Worm (Caenorhabditis elegans): ENCODE results near the gene rabn-5.

DNA sequence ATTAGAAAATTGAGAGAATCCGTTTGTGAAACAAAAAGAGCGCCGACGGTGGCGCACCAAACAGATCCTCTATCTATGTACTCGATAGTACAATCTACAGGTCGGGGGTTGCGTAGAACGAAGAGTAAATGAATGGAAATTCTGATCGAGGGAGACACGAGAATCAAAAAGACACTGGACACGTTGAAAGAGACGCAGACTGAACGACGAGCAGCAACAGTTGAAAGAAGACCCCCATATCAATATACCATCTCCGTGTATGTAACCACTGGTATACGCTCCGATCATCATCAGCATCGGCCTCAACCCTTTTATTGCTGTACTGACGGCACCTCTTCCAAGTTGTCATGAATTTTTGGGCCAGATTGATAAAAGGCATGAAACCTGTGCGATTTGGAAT is 28.1 kb upstream of the rabn-5 start:
- TF ChIP-seq pes-1 (GFP tag; IDR thresholded peaks at IDR 0.05) (no peak), ama-1 (optimal IDR thresholded peaks at IDR 0.05) (no peak), F13C5.2 (tag; optimal IDR thresholded peaks at IDR 0.05) (no peak), ets-7 (tag; optimal IDR thresholded peaks at IDR 0.05) (no peak), tbx-11 (GFP tag; IDR thresholded peaks at IDR 0.05) (no peak), hnd-1 (tag; optimal IDR thresholded peaks at IDR 0.05) (no peak), ceh-36 (tag; optimal IDR thresholded peaks at IDR 0.05) (no peak)

All from whole organism, early embryonic.